Worm (Caenorhabditis elegans) whole organism, early embryonic: ENCODE measurements around the gene gcy-25.
"Not testable (repeated sequence)": the region's sequence is repeated elsewhere in the genome, so short reads cannot be mapped to it uniquely, and the experiment has no call there.

Source experiments
- B0310.2 ChIP-seq: sonication (generic microtip); optimal IDR thresholded peaks from 2 replicates; lab custom pipeline; 2016; ENCODE audit warnings: mild to moderate bottlenecking, missing genetic modification characterization, missing compliant biosample characterization
- F13C5.2 ChIP-seq: sonication (generic microtip); optimal IDR thresholded peaks from 2 replicates; lab custom pipeline; 2017; ENCODE audit warnings: mild to moderate bottlenecking, missing genetic modification characterization, inconsistent platforms, missing compliant biosample characterization
- ama-1 ChIP-seq: fragments of 150-350 bp; optimal IDR thresholded peaks from 2 replicates; lab custom pipeline; 2014
- ceh-13 ChIP-seq: fragments of 200-800 bp; sonication (Bioruptor generic); optimal IDR thresholded peaks from 2 replicates; lab custom pipeline; 2018; ENCODE audit warnings: mild to moderate bottlenecking, missing genetic modification characterization, missing compliant biosample characterization
- ceh-36 ChIP-seq: sonication (generic microtip); optimal IDR thresholded peaks from 2 replicates; lab custom pipeline; 2016; ENCODE audit warnings: missing genetic modification characterization, inconsistent platforms, missing compliant biosample characterization
- ets-7 ChIP-seq: sonication (generic microtip); optimal IDR thresholded peaks from 2 replicates; lab custom pipeline; 2016; ENCODE audit warnings: missing genotype, missing genetic modification characterization, missing compliant biosample characterization
- flt-1 ChIP-seq: fragments of 200-800 bp; sonication (Bioruptor generic); IDR thresholded peaks from 2 replicates; pipeline ENCODE4 v1.3.6; 2022; ENCODE audit warnings: missing genetic modification characterization, missing compliant biosample characterization
- hmbx-1 ChIP-seq: sonication (generic microtip); optimal IDR thresholded peaks from 2 replicates; lab custom pipeline; 2016; ENCODE audit warnings: mild to moderate bottlenecking, missing genetic modification characterization, missing compliant biosample characterization
- hmg-4 ChIP-seq: fragments of 200-800 bp; sonication (Bioruptor generic); optimal IDR thresholded peaks from 2 replicates; lab custom pipeline; 2018; ENCODE audit warnings: mild to moderate bottlenecking, missing genetic modification characterization, missing compliant biosample characterization
- hnd-1 ChIP-seq: sonication (generic microtip); optimal IDR thresholded peaks from 2 replicates; lab custom pipeline; 2016; ENCODE audit warnings: missing genetic modification characterization, missing compliant biosample characterization
- pes-1 ChIP-seq: fragments of 200-800 bp; sonication (Bioruptor generic); IDR thresholded peaks from 2 replicates; pipeline ENCODE4 v1.3.6; 2022; ENCODE audit warnings: missing genetic modification reagents, missing genetic modification characterization, missing compliant biosample characterization
- scrt-1 ChIP-seq: fragments of 200-800 bp; sonication (Bioruptor generic); IDR thresholded peaks from 2 replicates; pipeline ENCODE4 v1.3.6; 2022; ENCODE audit warnings: missing genetic modification characterization, missing compliant biosample characterization
- sea-1 ChIP-seq: fragments of 200-800 bp; sonication (Bioruptor generic); conservative IDR thresholded peaks from 2 replicates; pipeline ENCODE4 v1.3.6; 2022; ENCODE audit warnings: missing genetic modification characterization, missing compliant biosample characterization
- tra-4 ChIP-seq: sonication (generic microtip); optimal IDR thresholded peaks from 2 replicates; lab custom pipeline; 2017; ENCODE audit warnings: missing genetic modification characterization, missing compliant biosample characterization

DNA sequence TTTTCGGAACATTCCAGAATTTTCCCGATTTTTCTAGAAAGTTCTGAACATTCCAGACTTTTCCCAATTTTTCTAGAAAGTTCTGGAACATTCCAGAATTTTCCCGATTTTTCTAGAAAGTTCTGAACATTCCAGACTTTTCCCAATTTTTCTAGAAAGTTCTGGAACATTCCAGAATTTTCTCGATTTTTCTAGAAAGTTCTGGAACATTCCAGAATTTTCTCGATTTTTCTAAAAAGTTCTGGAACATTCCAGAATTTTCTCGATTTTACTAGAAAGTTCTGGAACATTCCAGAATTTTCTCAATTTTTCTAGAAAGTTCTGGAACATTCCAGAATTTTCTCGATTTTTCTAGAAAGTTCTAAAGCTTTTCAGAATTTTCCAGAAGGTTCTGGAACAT lies 23.1 kb downstream of the gcy-25 start:
- TF ChIP-seq ceh-13 (GFP tag; lab: Kevin White, UChicago); scrt-1 (GFP tag; lab: Robert Waterston, UW); ets-7; F13C5.2; hmbx-1 (tag; lab: Kevin White, UChicago); B0310.2; ceh-36 (tag; lab: Kevin White, UChicago); hnd-1 (tag; lab: Kevin White, UChicago); ama-1 (lab: Kevin White, UChicago); tra-4 (tag; lab: Kevin White, UChicago); hmg-4; sea-1 (GFP tag; lab: Robert Waterston, UW): not testable (repeated sequence)
- TF ChIP-seq flt-1 (GFP tag; lab: Robert Waterston, UW): peak; percentile 93
- TF ChIP-seq pes-1 (GFP tag; lab: Robert Waterston, UW): peak; percentile 93
